Worm (Caenorhabditis elegans) whole organism, early embryonic: ENCODE results near the gene mpz-3.

Experiments used
- B0310.2 ChIP-seq: sonication (generic microtip); optimal IDR thresholded peaks from 2 replicates; lab custom pipeline; 2016; ENCODE audit warnings: mild to moderate bottlenecking, missing genetic modification characterization, missing compliant biosample characterization
- aly-1 ChIP-seq: sonication (generic microtip); optimal IDR thresholded peaks from 2 replicates; lab custom pipeline; 2016; ENCODE audit warnings: missing genetic modification characterization, missing compliant biosample characterization
- ama-1 ChIP-seq: fragments of 150-350 bp; optimal IDR thresholded peaks from 2 replicates; lab custom pipeline; 2014
- ceh-13 ChIP-seq: fragments of 200-800 bp; sonication (Bioruptor generic); optimal IDR thresholded peaks from 2 replicates; lab custom pipeline; 2018; ENCODE audit warnings: mild to moderate bottlenecking, missing genetic modification characterization, missing compliant biosample characterization
- ceh-36 ChIP-seq: sonication (generic microtip); optimal IDR thresholded peaks from 2 replicates; lab custom pipeline; 2016; ENCODE audit warnings: missing genetic modification characterization, inconsistent platforms, missing compliant biosample characterization
- ets-7 ChIP-seq: sonication (generic microtip); optimal IDR thresholded peaks from 2 replicates; lab custom pipeline; 2016; ENCODE audit warnings: missing genotype, missing genetic modification characterization, missing compliant biosample characterization
- flt-1 ChIP-seq: fragments of 200-800 bp; sonication (Bioruptor generic); IDR thresholded peaks from 2 replicates; pipeline ENCODE4 v1.3.6; 2022; ENCODE audit warnings: missing genetic modification characterization, missing compliant biosample characterization
- hmbx-1 ChIP-seq: sonication (generic microtip); optimal IDR thresholded peaks from 2 replicates; lab custom pipeline; 2016; ENCODE audit warnings: mild to moderate bottlenecking, missing genetic modification characterization, missing compliant biosample characterization
- hmg-4 ChIP-seq: fragments of 200-800 bp; sonication (Bioruptor generic); optimal IDR thresholded peaks from 2 replicates; lab custom pipeline; 2018; ENCODE audit warnings: mild to moderate bottlenecking, missing genetic modification characterization, missing compliant biosample characterization
- hnd-1 ChIP-seq: sonication (generic microtip); optimal IDR thresholded peaks from 2 replicates; lab custom pipeline; 2016; ENCODE audit warnings: missing genetic modification characterization, missing compliant biosample characterization
- pes-1 ChIP-seq: fragments of 200-800 bp; sonication (Bioruptor generic); IDR thresholded peaks from 2 replicates; pipeline ENCODE4 v1.3.6; 2022; ENCODE audit warnings: missing genetic modification reagents, missing genetic modification characterization, missing compliant biosample characterization

ce11 chrII:6522622-6523254, 42.5 kb downstream of the mpz-3 start:
- TF ChIP-seq hmbx-1 (tag; lab: Kevin White, UChicago): no peak
- TF ChIP-seq flt-1 (GFP tag; lab: Robert Waterston, UW): 0 out of 2 replicates have a peak, but pooled peaks have one; percentile 23
- TF ChIP-seq ama-1 (lab: Kevin White, UChicago): no peak
- TF ChIP-seq B0310.2 (tag; lab: Kevin White, UChicago): no peak
- TF ChIP-seq ets-7 (tag; lab: Kevin White, UChicago): no peak
- no peak for TF ChIP-seq ceh-36
- no peak for TF ChIP-seq hnd-1 (tag; lab: Kevin White, UChicago)
- no peak for TF ChIP-seq ceh-13 (GFP tag; lab: Kevin White, UChicago)
- TF ChIP-seq aly-1: peak; percentile 53
- TF ChIP-seq hmg-4 (GFP tag; lab: Kevin White, UChicago): peak; percentile 80
- TF ChIP-seq pes-1: no peak
